Fruit fly (Drosophila melanogaster) whole organism, embryonic: ENCODE data around the gene dmGlut.

ENCODE experiments used
- CG10431 ChIP-seq: fragments of 200-800 bp; sonication (Bioruptor generic); optimal IDR thresholded peaks from 3 replicates; lab custom pipeline; 2018; ENCODE audit warnings: missing biosample characterization, mild to moderate bottlenecking, missing genetic modification characterization
- CG11093 ChIP-seq: fragments of 200-800 bp; sonication (Bioruptor generic); IDR thresholded peaks from 3 replicates; pipeline ENCODE4 v1.3.6; 2022; ENCODE audit warnings: missing biosample characterization, missing genetic modification characterization
- CG12071 ChIP-seq: fragments of 200-800 bp; sonication (Bioruptor generic); optimal IDR thresholded peaks from 3 replicates; lab custom pipeline; 2018; ENCODE audit warnings: missing biosample characterization, mild to moderate bottlenecking, missing genetic modification characterization
- CG12236 ChIP-seq: fragments of 200-800 bp; sonication (Bioruptor generic); optimal IDR thresholded peaks from 2 replicates; lab custom pipeline; 2016; ENCODE audit warnings: missing biosample characterization, missing genetic modification characterization
- CG13123 ChIP-seq: fragments of 200-800 bp; sonication (Bioruptor generic); optimal IDR thresholded peaks from 2 replicates; lab custom pipeline; 2016; ENCODE audit warnings: missing biosample characterization, missing genetic modification characterization
- CG13775 ChIP-seq: fragments of 200-800 bp; sonication (Bioruptor generic); optimal IDR thresholded peaks from 3 replicates; lab custom pipeline; 2017; ENCODE audit warnings: missing biosample characterization, mild to moderate bottlenecking, missing genetic modification characterization
- CG13894 ChIP-seq: fragments of 200-800 bp; sonication (Bioruptor generic); optimal IDR thresholded peaks from 3 replicates; lab custom pipeline; 2018; ENCODE audit warnings: missing biosample characterization, mild to moderate bottlenecking, missing genetic modification characterization, moderate library complexity
- CG14050 ChIP-seq: fragments of 200-800 bp; sonication (Bioruptor generic); IDR thresholded peaks from 3 replicates; pipeline ENCODE4 v1.3.6; 2022; ENCODE audit warnings: missing biosample characterization, missing genetic modification characterization
- CG14710 ChIP-seq: fragments of 200-800 bp; sonication (Bioruptor generic); optimal IDR thresholded peaks from 3 replicates; lab custom pipeline; 2019; ENCODE audit warnings: missing biosample characterization, mild to moderate bottlenecking, missing genetic modification characterization, moderate library complexity
- CG14965 ChIP-seq: fragments of 200-800 bp; sonication (Bioruptor generic); optimal IDR thresholded peaks from 2 replicates; lab custom pipeline; 2016; ENCODE audit warnings: missing biosample characterization, missing genetic modification characterization, borderline replicate concordance
- CG16779 ChIP-seq: fragments of 200-800 bp; sonication (Bioruptor generic); IDR thresholded peaks from 2 replicates; pipeline ENCODE4 v1.3.6; 2022; ENCODE audit warnings: missing biosample characterization, missing genetic modification characterization
- CG17359 ChIP-seq: fragments of 200-800 bp; sonication (Bioruptor generic); optimal IDR thresholded peaks from 3 replicates; lab custom pipeline; 2018; ENCODE audit warnings: missing biosample characterization, mild to moderate bottlenecking, missing genetic modification characterization, moderate library complexity
- CG1832 ChIP-seq: fragments of 200-800 bp; sonication (Bioruptor generic); optimal IDR thresholded peaks from 2 replicates; lab custom pipeline; 2017; ENCODE audit warnings: missing biosample characterization, mild to moderate bottlenecking, missing genetic modification characterization, inconsistent platforms
- CG2202 ChIP-seq: fragments of 200-800 bp; sonication (Bioruptor generic); optimal IDR thresholded peaks from 2 replicates; lab custom pipeline; 2018; ENCODE audit warnings: missing biosample characterization, mild to moderate bottlenecking, missing genetic modification characterization
- CG31224 ChIP-seq: fragments of 200-800 bp; sonication (Bioruptor generic); IDR thresholded peaks from 2 replicates; pipeline ENCODE4 v1.3.6; 2022; ENCODE audit warnings: missing biosample characterization, missing genetic modification characterization
- CG3281 ChIP-seq: fragments of 200-800 bp; sonication (Bioruptor generic); optimal IDR thresholded peaks from 3 replicates; lab custom pipeline; 2017; ENCODE audit warnings: missing biosample characterization, mild to moderate bottlenecking, missing genetic modification characterization
- CG34422 ChIP-seq: fragments of 200-800 bp; sonication (Bioruptor generic); IDR thresholded peaks from 3 replicates; pipeline ENCODE4 v1.3.6; 2022; ENCODE audit warnings: missing biosample characterization, missing genetic modification characterization
- CG4820 ChIP-seq: fragments of 200-800 bp; sonication (Bioruptor generic); optimal IDR thresholded peaks from 3 replicates; lab custom pipeline; 2016; ENCODE audit warnings: missing biosample characterization, missing genetic modification characterization
- CG5180 ChIP-seq: fragments of 200-800 bp; sonication (Bioruptor generic); optimal IDR thresholded peaks from 3 replicates; lab custom pipeline; 2017; ENCODE audit warnings: missing biosample characterization, missing genetic modification characterization, mild to moderate bottlenecking, moderate library complexity, missing genetic modification reagents
- CG7357 ChIP-seq: fragments of 200-800 bp; sonication (Bioruptor generic); IDR thresholded peaks from 3 replicates; pipeline ENCODE4 v1.3.6; 2022; ENCODE audit warnings: missing biosample characterization, missing genetic modification characterization
- CG7556 ChIP-seq: fragments of 200-800 bp; sonication (Bioruptor generic); optimal IDR thresholded peaks from 2 replicates; lab custom pipeline; 2017; ENCODE audit warnings: missing biosample characterization, mild to moderate bottlenecking, missing genetic modification characterization
- CG7786 ChIP-seq: fragments of 200-800 bp; sonication (Bioruptor generic); optimal IDR thresholded peaks from 2 replicates; lab custom pipeline; 2016; ENCODE audit warnings: missing biosample characterization, missing genetic modification characterization
- CG8924 ChIP-seq: fragments of 200-800 bp; optimal IDR thresholded peaks from 3 replicates; lab custom pipeline; 2019; ENCODE audit warnings: missing biosample characterization, mild to moderate bottlenecking, missing genetic modification characterization, moderate library complexity
- D19B ChIP-seq: fragments of 200-800 bp; sonication (Bioruptor generic); optimal IDR thresholded peaks from 2 replicates; lab custom pipeline; 2017; ENCODE audit warnings: missing biosample characterization, mild to moderate bottlenecking, missing genetic modification characterization
- Dad ChIP-seq: fragments of 200-800 bp; sonication (Bioruptor generic); optimal IDR thresholded peaks from 3 replicates; lab custom pipeline; 2016; ENCODE audit warnings: missing biosample characterization, missing genetic modification characterization
- Deaf1 ChIP-seq: fragments of 200-800 bp; optimal IDR thresholded peaks from 3 replicates; lab custom pipeline; 2019; ENCODE audit warnings: missing biosample characterization, mild to moderate bottlenecking, missing genetic modification characterization, moderate library complexity
- Gug ChIP-seq: fragments of 200-800 bp; sonication (Bioruptor generic); IDR thresholded peaks from 4 replicates; pipeline ENCODE4 v1.3.6; 2022; ENCODE audit warnings: missing biosample characterization, missing genetic modification characterization
- HmgZ ChIP-seq: fragments of 200-800 bp; sonication (Bioruptor generic); optimal IDR thresholded peaks from 2 replicates; lab custom pipeline; 2018; ENCODE audit warnings: missing biosample characterization, mild to moderate bottlenecking, missing genetic modification characterization
- Hr39 ChIP-seq: fragments of >200 bp; optimal IDR thresholded peaks from 2 replicates; lab custom pipeline; 2017
- Med ChIP-seq: fragments of 200-800 bp; sonication (Bioruptor generic); peaks from one replicate; lab custom pipeline; 2016; ENCODE audit warnings: missing biosample characterization, missing genetic modification characterization, mild to moderate bottlenecking, inconsistent platforms, moderate library complexity
- Nf-YB ChIP-seq: fragments of 200-800 bp; sonication (Bioruptor generic); optimal IDR thresholded peaks from 3 replicates; lab custom pipeline; 2019; ENCODE audit warnings: missing biosample characterization, mild to moderate bottlenecking, missing genetic modification characterization, moderate library complexity
- Scr ChIP-seq: fragments of 200-800 bp; sonication (Bioruptor generic); IDR thresholded peaks from 2 replicates; pipeline ENCODE4 v1.3.6; 2022; ENCODE audit warnings: missing biosample characterization, missing genetic modification characterization; ENCODE audit not compliant: partially characterized antibody
- Sox102F ChIP-seq: fragments of 200-800 bp; sonication (Bioruptor generic); optimal IDR thresholded peaks from 2 replicates; lab custom pipeline; 2018; ENCODE audit warnings: missing biosample characterization, mild to moderate bottlenecking, missing genetic modification characterization, moderate library complexity
- Stat92E ChIP-seq, 3 experiments: fragments of >200 bp in 2 of 3; fragments of 200-800 bp in 1 of 3; sonication (Bioruptor generic) in 1 of 3; optimal IDR thresholded peaks; 2 replicates each; lab custom pipeline; 2017 to 2019; ENCODE audit warnings: missing biosample characterization in 3 of 3, missing genetic modification characterization in 3 of 3, mild to moderate bottlenecking in 1 of 3, moderate library complexity in 1 of 3
- Usf ChIP-seq: fragments of 200-800 bp; sonication (Bioruptor generic); optimal IDR thresholded peaks from 2 replicates; lab custom pipeline; 2017; ENCODE audit warnings: missing genotype, missing biosample characterization, missing genetic modification characterization
- az2 ChIP-seq: fragments of 200-800 bp; sonication (Bioruptor generic); optimal IDR thresholded peaks from 3 replicates; lab custom pipeline; 2016; ENCODE audit warnings: missing biosample characterization, missing genetic modification characterization
- btn ChIP-seq: fragments of 200-800 bp; sonication (Bioruptor generic); optimal IDR thresholded peaks from 2 replicates; lab custom pipeline; 2016; ENCODE audit warnings: missing biosample characterization, missing genetic modification characterization
- cwo ChIP-seq: fragments of 200-800 bp; sonication (Bioruptor generic); optimal IDR thresholded peaks from 3 replicates; lab custom pipeline; 2017; ENCODE audit warnings: missing biosample characterization, missing genetic modification characterization, mild to moderate bottlenecking, moderate library complexity, missing genetic modification reagents
- fd3F ChIP-seq: fragments of 200-800 bp; sonication (Bioruptor generic); optimal IDR thresholded peaks from 2 replicates; lab custom pipeline; 2018; ENCODE audit warnings: missing biosample characterization, mild to moderate bottlenecking, missing genetic modification characterization, moderate library complexity
- gem ChIP-seq: fragments of 200-800 bp; sonication (Bioruptor generic); optimal IDR thresholded peaks from 2 replicates; lab custom pipeline; 2019; ENCODE audit warnings: missing biosample characterization, mild to moderate bottlenecking, missing genetic modification characterization, moderate library complexity
- her ChIP-seq: fragments of 200-800 bp; sonication (Bioruptor generic); optimal IDR thresholded peaks from 2 replicates; lab custom pipeline; 2016; ENCODE audit warnings: missing biosample characterization, missing genetic modification characterization
- jigr1 ChIP-seq: fragments of 200-800 bp; sonication (Bioruptor generic); IDR thresholded peaks from 3 replicates; pipeline ENCODE4 v1.3.6; 2022; ENCODE audit warnings: missing biosample characterization, missing genetic modification characterization
- pnt ChIP-seq: fragments of 200-800 bp; sonication (Bioruptor generic); optimal IDR thresholded peaks from 3 replicates; lab custom pipeline; 2016; ENCODE audit warnings: missing biosample characterization, missing genetic modification characterization
- psq ChIP-seq: fragments of 200-800 bp; sonication (Bioruptor generic); optimal IDR thresholded peaks from 2 replicates; lab custom pipeline; 2017; ENCODE audit warnings: missing biosample characterization, missing genetic modification characterization
- salm ChIP-seq: fragments of 200-800 bp; sonication (Bioruptor generic); optimal IDR thresholded peaks from 2 replicates; lab custom pipeline; 2018; ENCODE audit warnings: missing biosample characterization, mild to moderate bottlenecking, missing genetic modification characterization
- sd ChIP-seq: fragments of 200-800 bp; sonication (Bioruptor generic); optimal IDR thresholded peaks from 3 replicates; lab custom pipeline; 2018; ENCODE audit warnings: missing biosample characterization, mild to moderate bottlenecking, missing genetic modification characterization, moderate library complexity
- sqz ChIP-seq: fragments of 200-800 bp; sonication (Bioruptor generic); optimal IDR thresholded peaks from 3 replicates; lab custom pipeline; 2018; ENCODE audit warnings: missing biosample characterization, mild to moderate bottlenecking, missing genetic modification characterization
- stc ChIP-seq: fragments of 200-800 bp; sonication (Bioruptor generic); IDR thresholded peaks from 2 replicates; pipeline ENCODE4 v1.3.6; 2022; ENCODE audit warnings: missing biosample characterization, missing genetic modification characterization
- stwl ChIP-seq: fragments of 200-800 bp; sonication (Bioruptor generic); optimal IDR thresholded peaks from 3 replicates; lab custom pipeline; 2018; ENCODE audit warnings: missing biosample characterization, mild to moderate bottlenecking, missing genetic modification characterization, moderate library complexity
- tll ChIP-seq, 2 experiments: fragments of 200-800 bp in 1 of 2; fragments of >200 bp in 1 of 2; sonication (Bioruptor generic) in 1 of 2; optimal IDR thresholded peaks; 2 replicates each; lab custom pipeline; 2017 to 2019; ENCODE audit warnings: missing biosample characterization in 2 of 2, missing genetic modification characterization in 2 of 2, mild to moderate bottlenecking in 1 of 2, moderate library complexity in 1 of 2
- ttk ChIP-seq: fragments of 200-800 bp; sonication (Bioruptor generic); IDR thresholded peaks from 2 replicates; pipeline ENCODE4 v2.1.2; 2022; ENCODE audit warnings: missing biosample characterization, missing genetic modification characterization
- twi ChIP-seq: fragments of 200-800 bp; optimal IDR thresholded peaks from 2 replicates; lab custom pipeline; 2019; ENCODE audit warnings: missing biosample characterization, mild to moderate bottlenecking, missing genetic modification characterization, moderate library complexity

The dmGlut gene

dm6 chr2L:12021193-12021592 lies 6.0 kb upstream of the dmGlut start (continued):
- no peak for TF ChIP-seq Scr (GFP tag; lab: Robert Waterston, UW)
- no peak for TF ChIP-seq Usf (GFP tag; lab: Kevin White, UChicago)
- TF ChIP-seq CG12071 = peak; percentile 73
- TF ChIP-seq CG7556 (GFP tag; lab: Kevin White, UChicago) = peak; percentile 75
- peak; percentile 7 for TF ChIP-seq CG14965
- no peak for TF ChIP-seq ttk (GFP tag; lab: Robert Waterston, UW)
- peak; percentile 71 for TF ChIP-seq fd3F (GFP tag; lab: Kevin White, UChicago)
- TF ChIP-seq Stat92E (GFP tag; optimal IDR thresholded peaks at IDR 0.05; lab: Kevin White, UChicago) = no peak
- peak; percentile 74 for TF ChIP-seq CG17359
- no peak for TF ChIP-seq Dad (GFP tag; lab: Kevin White, UChicago)
- no peak for TF ChIP-seq D19B (GFP tag; lab: Kevin White, UChicago)
- TF ChIP-seq CG14710 (tag; lab: Kevin White, UChicago) = peak; percentile 63
- no peak for TF ChIP-seq her (GFP tag; lab: Kevin White, UChicago)
- TF ChIP-seq CG14050 = no peak
- TF ChIP-seq Sox102F (GFP tag; lab: Kevin White, UChicago) = peak; percentile 77
- TF ChIP-seq CG1832 (GFP tag; lab: Kevin White, UChicago) = no peak
- peak; percentile 76 for TF ChIP-seq CG2202 (tag; lab: Kevin White, UChicago)
- TF ChIP-seq CG34422 (GFP tag; lab: Robert Waterston, UW) = no peak
- TF ChIP-seq CG8924 (tag; lab: Kevin White, UChicago) = peak; percentile 59
- peak; percentile 48 for TF ChIP-seq Nf-YB (GFP tag; lab: Kevin White, UChicago)
- no peak for TF ChIP-seq tll (GFP tag; optimal IDR thresholded peaks at IDR 0.05; lab: Kevin White, UChicago)
- TF ChIP-seq psq (GFP tag; lab: Kevin White, UChicago) = peak; percentile 46
- TF ChIP-seq az2 (GFP tag; lab: Kevin White, UChicago) = no peak
- no peak for TF ChIP-seq stwl (tag; lab: Kevin White, UChicago)
- peak; percentile 37 for TF ChIP-seq cwo
- peak; percentile 70 for TF ChIP-seq CG10431 (GFP tag; lab: Kevin White, UChicago)
- TF ChIP-seq btn = no peak
- no peak for TF ChIP-seq pnt (GFP tag; lab: Kevin White, UChicago)
- TF ChIP-seq CG16779 (GFP tag; lab: Robert Waterston, UW) = peak; percentile 62; the same call in 1 of the 2 replicates
- peak; percentile 26 for TF ChIP-seq CG13775 (GFP tag; lab: Kevin White, UChicago)
- TF ChIP-seq CG12236 (GFP tag; lab: Kevin White, UChicago) = peak; percentile 63
- peak; percentile 80 for TF ChIP-seq CG3281 (GFP tag; lab: Kevin White, UChicago)
- TF ChIP-seq Hr39 (lab: Kevin White, UChicago) = no peak
- no peak for TF ChIP-seq CG7357 (GFP tag; lab: Robert Waterston, UW)
- no peak for TF ChIP-seq sqz
- TF ChIP-seq jigr1 (GFP tag; lab: Robert Waterston, UW) = no peak
- TF ChIP-seq Deaf1 (tag; lab: Kevin White, UChicago) = no peak

dm6 chr2L:12024104-12024503 lies 3.1 kb upstream of the dmGlut start:
- TF ChIP-seq HmgZ (tag; lab: Kevin White, UChicago) (no peak), CG34422 (GFP tag; lab: Robert Waterston, UW) (no peak), CG4820 (GFP tag; lab: Kevin White, UChicago) (no peak), sd (tag; lab: Kevin White, UChicago) (peak; percentile 80), CG7786 (GFP tag; lab: Kevin White, UChicago) (no peak), CG13894 (tag; lab: Kevin White, UChicago) (peak; percentile 32), CG5180 (GFP tag; lab: Kevin White, UChicago) (peak; percentile 3), CG11093 (GFP tag; lab: Robert Waterston, UW) (no peak), stc (GFP tag; lab: Robert Waterston, UW) (no peak), Med (GFP tag; lab: Kevin White, UChicago) (peak; percentile 25), twi (no peak), Gug (GFP tag; lab: Robert Waterston, UW) (no peak), gem (tag; lab: Kevin White, UChicago) (peak; percentile 82), CG13123 (GFP tag; lab: Kevin White, UChicago) (no peak), salm (no peak), CG31224 (GFP tag; lab: Robert Waterston, UW) (no peak)
